Worm (Caenorhabditis elegans) whole organism, young adult: ENCODE results near the gene daf-10.

ENCODE experiments used
- C17E4.6 ChIP-seq: fragments of 200-800 bp; sonication (Bioruptor generic); IDR thresholded peaks from 2 replicates; pipeline ENCODE4 v1.3.6; 2022; ENCODE audit warnings: missing genetic modification reagents, missing genetic modification characterization, missing compliant biosample characterization
- F10E7.11 ChIP-seq: sonication (generic microtip); optimal IDR thresholded peaks from 2 replicates; lab custom pipeline; 2017; ENCODE audit warnings: mild to moderate bottlenecking, missing genetic modification characterization, moderate library complexity, missing compliant biosample characterization
- F22D6.2 ChIP-seq: sonication (generic microtip); optimal IDR thresholded peaks from 2 replicates; lab custom pipeline; 2016; ENCODE audit warnings: mild to moderate bottlenecking, missing genetic modification characterization, missing compliant biosample characterization
- F49E8.2 ChIP-seq: sonication (generic microtip); optimal IDR thresholded peaks from 3 replicates; lab custom pipeline; 2017; ENCODE audit warnings: missing genetic modification characterization, mild to moderate bottlenecking, missing compliant biosample characterization, antibody characterized with exemption, moderate library complexity; ENCODE audit not compliant: insufficient read depth
- F52B5.7 ChIP-seq: sonication (generic microtip); optimal IDR thresholded peaks from 2 replicates; lab custom pipeline; 2016; ENCODE audit warnings: mild to moderate bottlenecking, missing genetic modification characterization, missing compliant biosample characterization
- F55B11.4 ChIP-seq: sonication (generic microtip); optimal IDR thresholded peaks from 2 replicates; lab custom pipeline; 2016; ENCODE audit warnings: missing compliant biosample characterization, missing genetic modification characterization, borderline replicate concordance; ENCODE audit not compliant: insufficient read depth
- F57C9.4 ChIP-seq: sonication (generic microtip); optimal IDR thresholded peaks from 2 replicates; lab custom pipeline; 2017; ENCODE audit warnings: mild to moderate bottlenecking, missing genetic modification characterization, missing compliant biosample characterization
- Y53G8AR.9 ChIP-seq: fragments of 200-800 bp; sonication (Bioruptor generic); conservative IDR thresholded peaks from 2 replicates; pipeline ENCODE4 v1.3.6; 2022; ENCODE audit warnings: missing genetic modification reagents, missing genetic modification characterization, missing compliant biosample characterization
- Y79H2A.3 ChIP-seq: fragments of 200-800 bp; sonication (Bioruptor generic); conservative IDR thresholded peaks from 2 replicates; pipeline ENCODE4 v1.3.6; 2022; ENCODE audit warnings: missing genetic modification reagents, missing genetic modification characterization, missing compliant biosample characterization
- akir-1 ChIP-seq: fragments of 200-800 bp; sonication (Bioruptor generic); optimal IDR thresholded peaks from 2 replicates; lab custom pipeline; 2018; ENCODE audit warnings: mild to moderate bottlenecking, missing genetic modification characterization, moderate library complexity, missing compliant biosample characterization
- aptf-2 ChIP-seq: fragments of 200-800 bp; sonication (Bioruptor generic); conservative IDR thresholded peaks from 2 replicates; pipeline ENCODE4 v1.3.6; 2022; ENCODE audit warnings: missing genetic modification reagents, missing genetic modification characterization, missing compliant biosample characterization
- atf-7 ChIP-seq: sonication (generic microtip); optimal IDR thresholded peaks from 2 replicates; lab custom pipeline; 2017; ENCODE audit warnings: mild to moderate bottlenecking, missing genetic modification characterization, missing compliant biosample characterization
- ccch-3 ChIP-seq: fragments of 200-800 bp; sonication (Bioruptor generic); optimal IDR thresholded peaks from 2 replicates; lab custom pipeline; 2018; ENCODE audit warnings: mild to moderate bottlenecking, missing genetic modification characterization, missing compliant biosample characterization
- ceh-100 ChIP-seq: fragments of 200-800 bp; sonication (Bioruptor generic); IDR thresholded peaks from 2 replicates; pipeline ENCODE4 v1.3.6; 2022; ENCODE audit warnings: missing genetic modification reagents, missing genetic modification characterization, missing compliant biosample characterization
- chd-7 ChIP-seq: sonication (generic microtip); optimal IDR thresholded peaks from 2 replicates; lab custom pipeline; 2016; ENCODE audit warnings: mild to moderate bottlenecking, missing genetic modification characterization, moderate library complexity, missing compliant biosample characterization
- dpl-1 ChIP-seq: fragments of 150-350 bp; optimal IDR thresholded peaks from 2 replicates; lab custom pipeline; 2014; ENCODE audit warnings: missing biosample characterization, missing genetic modification reagents, missing genetic modification characterization
- egl-18 ChIP-seq: fragments of 200-800 bp; sonication (Bioruptor generic); IDR thresholded peaks from 2 replicates; pipeline ENCODE4 v1.3.6; 2022; ENCODE audit warnings: missing genetic modification reagents, missing genetic modification characterization, missing compliant biosample characterization
- ekl-4 ChIP-seq: fragments of 200-800 bp; sonication (Bioruptor generic); IDR thresholded peaks from 2 replicates; pipeline ENCODE4 v1.3.6; 2022; ENCODE audit warnings: missing genetic modification reagents, missing genetic modification characterization, missing compliant biosample characterization
- ets-4 ChIP-seq: fragments of 200-800 bp; sonication (Bioruptor generic); optimal IDR thresholded peaks from 2 replicates; lab custom pipeline; 2018; ENCODE audit warnings: mild to moderate bottlenecking, missing genetic modification characterization, missing compliant biosample characterization
- him-1 ChIP-seq: sonication (generic microtip); optimal IDR thresholded peaks from 2 replicates; lab custom pipeline; 2016; ENCODE audit warnings: missing genotype, missing genetic modification reagents, missing genetic modification characterization, missing compliant biosample characterization
- hmg-1.2 ChIP-seq: fragments of 200-800 bp; sonication (Bioruptor generic); IDR thresholded peaks from 2 replicates; pipeline ENCODE4 v1.3.6; 2022; ENCODE audit warnings: missing genetic modification reagents, missing genetic modification characterization, missing compliant biosample characterization
- hrde-1 ChIP-seq: sonication (generic microtip); optimal IDR thresholded peaks from 2 replicates; lab custom pipeline; 2016; ENCODE audit warnings: missing genetic modification characterization, mild to moderate bottlenecking, missing compliant biosample characterization, moderate library complexity, missing genotype, missing genetic modification reagents, borderline replicate concordance
- lin-26 ChIP-seq: fragments of 200-800 bp; sonication (Bioruptor generic); IDR thresholded peaks from 2 replicates; pipeline ENCODE4 v1.3.6; 2022; ENCODE audit warnings: missing genetic modification reagents, missing genetic modification characterization, missing compliant biosample characterization
- lin-35 ChIP-seq, 3 experiments: fragments of 150-350 bp in 2 of 3; sonication (generic microtip) in 1 of 3; optimal IDR thresholded peaks; 2 replicates each; lab custom pipeline; 2014 to 2018; ENCODE audit warnings: missing biosample characterization in 3 of 3, missing genetic modification characterization in 3 of 3, missing genetic modification reagents in 3 of 3
- lsl-1 ChIP-seq: fragments of 200-800 bp; sonication (Bioruptor generic); optimal IDR thresholded peaks from 2 replicates; lab custom pipeline; 2018; ENCODE audit warnings: mild to moderate bottlenecking, missing genetic modification characterization, moderate library complexity, missing compliant biosample characterization
- lsy-27 ChIP-seq: sonication (generic microtip); optimal IDR thresholded peaks from 2 replicates; lab custom pipeline; 2017; ENCODE audit warnings: missing genetic modification characterization, mild to moderate bottlenecking, missing compliant biosample characterization, antibody characterized with exemption, missing genotype, borderline replicate concordance; ENCODE audit not compliant: insufficient read depth
- nhr-120 ChIP-seq: fragments of 200-800 bp; sonication (Bioruptor generic); IDR thresholded peaks from 2 replicates; pipeline ENCODE4 v1.3.6; 2022; ENCODE audit warnings: missing genetic modification characterization, missing compliant biosample characterization
- nhr-27 ChIP-seq: fragments of 200-800 bp; sonication (Bioruptor generic); optimal IDR thresholded peaks from 2 replicates; lab custom pipeline; 2018; ENCODE audit warnings: mild to moderate bottlenecking, missing genetic modification characterization, moderate library complexity, missing compliant biosample characterization
- nhr-80 ChIP-seq: sonication (generic microtip); optimal IDR thresholded peaks from 2 replicates; lab custom pipeline; 2016; ENCODE audit warnings: missing genetic modification characterization, missing compliant biosample characterization
- pha-4 ChIP-seq: fragments of 150-350 bp; sonication (generic microtip); optimal IDR thresholded peaks from 2 replicates; lab custom pipeline; 2014; ENCODE audit warnings: missing biosample characterization, missing genetic modification reagents, missing genetic modification characterization
- rcor-1 ChIP-seq: fragments of 200-800 bp; sonication (Bioruptor generic); IDR thresholded peaks from 2 replicates; pipeline ENCODE4 v1.3.6; 2022; ENCODE audit warnings: missing genetic modification reagents, missing genetic modification characterization, missing compliant biosample characterization
- repo-1 ChIP-seq: sonication (generic microtip); optimal IDR thresholded peaks from 2 replicates; lab custom pipeline; 2017; ENCODE audit warnings: mild to moderate bottlenecking, missing genetic modification characterization, missing compliant biosample characterization
- sea-2 ChIP-seq: fragments of 200-800 bp; sonication (Bioruptor generic); IDR thresholded peaks from 2 replicates; pipeline ENCODE4 v1.3.6; 2022; ENCODE audit warnings: missing genetic modification characterization, missing compliant biosample characterization
- snpc-3.4 ChIP-seq: sonication (generic microtip); optimal IDR thresholded peaks from 2 replicates; lab custom pipeline; 2017; ENCODE audit warnings: missing genetic modification characterization, mild to moderate bottlenecking, missing compliant biosample characterization, antibody characterized with exemption, moderate library complexity, missing genotype, missing genetic modification reagents
- tlf-1 ChIP-seq: fragments of 200-800 bp; sonication (Bioruptor generic); optimal IDR thresholded peaks from 2 replicates; lab custom pipeline; 2018; ENCODE audit warnings: mild to moderate bottlenecking, missing genetic modification characterization, missing compliant biosample characterization
- xnd-1 ChIP-seq: sonication (generic microtip); optimal IDR thresholded peaks from 2 replicates; lab custom pipeline; 2016; ENCODE audit warnings: missing genotype, missing genetic modification reagents, missing genetic modification characterization, missing compliant biosample characterization
- zim-3 ChIP-seq: sonication (generic microtip); optimal IDR thresholded peaks from 2 replicates; lab custom pipeline; 2017; ENCODE audit warnings: mild to moderate bottlenecking, missing genetic modification characterization, moderate library complexity, missing compliant biosample characterization
- ztf-25 ChIP-seq: fragments of 200-800 bp; sonication (Bioruptor generic); IDR thresholded peaks from 2 replicates; pipeline ENCODE4 v1.3.6; 2022; ENCODE audit warnings: missing genetic modification reagents, missing genetic modification characterization, missing compliant biosample characterization

Gene daf-10

DNA sequence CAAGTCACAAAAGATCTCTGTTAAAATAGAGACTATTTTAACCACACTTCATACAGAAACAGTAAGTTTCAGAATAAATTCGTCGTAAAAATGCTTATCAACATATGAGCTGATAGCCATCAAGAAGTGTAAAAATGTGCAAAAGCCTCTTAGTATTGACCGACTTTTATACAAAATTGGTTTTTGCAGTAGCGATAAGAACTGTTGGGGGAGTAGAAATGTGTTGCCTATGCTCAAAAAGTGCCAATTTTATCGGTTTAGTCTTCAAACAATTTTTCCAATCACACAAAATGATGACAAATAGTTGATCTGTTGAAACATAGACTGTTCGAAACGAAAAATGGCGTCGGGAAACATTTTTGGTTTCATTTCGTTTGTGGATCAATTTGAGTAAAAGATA is 13.9 kb upstream of the daf-10 start:
- TF ChIP-seq nhr-80 (tag; lab: Kevin White, UChicago) = peak; percentile 96
- no peak for TF ChIP-seq snpc-3.4
- no peak for TF ChIP-seq ekl-4 (GFP tag; lab: Robert Waterston, UW)

DNA sequence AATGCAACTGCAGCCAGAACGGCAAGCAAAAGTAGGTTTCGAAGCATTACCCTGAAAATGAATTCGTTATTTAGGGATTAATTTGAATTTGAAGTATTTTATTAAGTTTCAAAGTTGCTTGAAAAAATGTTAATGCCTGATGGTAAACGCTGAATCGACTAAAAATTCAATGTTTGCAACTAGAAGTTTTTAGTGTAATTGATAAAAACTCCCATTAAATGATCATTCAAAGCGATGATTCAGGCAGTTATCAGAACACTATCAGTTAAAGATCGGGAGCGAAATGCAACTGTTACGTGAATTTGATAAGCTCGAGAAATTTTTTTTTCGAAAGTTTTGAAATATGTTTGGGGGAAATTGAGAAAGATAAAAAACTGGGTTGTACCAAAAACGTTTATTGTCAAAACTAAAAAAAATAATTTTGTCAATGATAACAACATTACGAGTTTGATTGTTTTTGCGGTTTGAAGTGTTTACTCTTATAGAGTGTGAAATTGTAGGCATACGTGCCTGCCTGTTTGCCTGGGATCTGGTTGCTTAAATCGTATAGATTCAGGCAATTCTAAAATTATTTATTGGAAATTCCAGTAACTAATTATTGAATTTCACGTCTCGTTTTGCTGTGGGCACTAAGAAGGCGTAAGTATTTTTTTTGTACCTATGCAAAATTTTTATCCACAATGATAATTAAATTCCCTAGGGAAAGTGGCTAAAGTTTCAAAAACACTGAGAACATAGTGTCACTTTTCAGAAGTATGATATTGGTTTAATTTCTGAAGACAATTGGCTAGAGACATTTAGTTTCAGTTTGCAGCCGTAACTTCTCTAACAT is 13.2 kb upstream of the daf-10 start, which contains the start of gene pcp-3:
Gene pcp-3, minus strand, starts transcription at position 51 of the 832 bp plus-strand sequence.
- TF ChIP-seq egl-18 (GFP tag; lab: Robert Waterston, UW) (no peak), nhr-80 (tag; lab: Kevin White, UChicago) (peak; percentile 55), zim-3 (tag; lab: Kevin White, UChicago) (no peak)

DNA sequence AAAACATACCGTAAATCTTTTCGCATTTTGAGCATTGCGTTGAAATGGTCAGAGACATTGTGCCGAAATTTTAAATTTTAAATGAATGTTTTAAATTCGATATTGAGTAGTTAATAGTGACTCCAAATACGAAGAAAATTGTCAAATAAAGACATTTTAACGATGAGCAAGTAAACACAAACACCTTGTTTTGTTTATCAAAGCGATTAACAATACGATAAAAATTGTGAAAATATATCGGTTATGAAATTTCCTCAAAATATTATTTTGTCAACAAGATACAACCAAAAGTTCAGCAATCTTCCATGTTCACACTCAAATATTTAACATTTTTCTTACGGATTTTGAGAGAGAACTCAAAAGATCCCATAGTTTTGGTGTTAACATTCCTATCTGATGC is 8.3 kb upstream of the daf-10 start, which contains the start of gene F23B2.10:
Gene F23B2.10, minus strand, starts transcription at position 101 of the 400 bp plus-strand sequence.
- no peak for TF ChIP-seq ets-4
- no peak for TF ChIP-seq F10E7.11 (tag; lab: Kevin White, UChicago)
- TF ChIP-seq chd-7 (tag; lab: Kevin White, UChicago) = no peak
- TF ChIP-seq hrde-1 (tag; lab: Kevin White, UChicago) = no peak
- TF ChIP-seq sea-2 = no peak
- TF ChIP-seq akir-1 (GFP tag; lab: Kevin White, UChicago) = no peak
- no peak for TF ChIP-seq nhr-120
- no peak for TF ChIP-seq lsy-27 (tag; lab: Kevin White, UChicago)
- no peak for TF ChIP-seq ceh-100 (GFP tag; lab: Robert Waterston, UW)
- no peak for TF ChIP-seq lin-35 (GFP tag; optimal IDR thresholded peaks at IDR 0.05; lab: Kevin White, UChicago)
- no peak for TF ChIP-seq ekl-4 (GFP tag; lab: Robert Waterston, UW)
- no peak for TF ChIP-seq rcor-1
- TF ChIP-seq F52B5.7 (tag; lab: Kevin White, UChicago) = no peak
- no peak for TF ChIP-seq F49E8.2 (tag; lab: Kevin White, UChicago)
- TF ChIP-seq dpl-1 (GFP tag; lab: Kevin White, UChicago) = no peak
- no peak for TF ChIP-seq F22D6.2

DNA sequence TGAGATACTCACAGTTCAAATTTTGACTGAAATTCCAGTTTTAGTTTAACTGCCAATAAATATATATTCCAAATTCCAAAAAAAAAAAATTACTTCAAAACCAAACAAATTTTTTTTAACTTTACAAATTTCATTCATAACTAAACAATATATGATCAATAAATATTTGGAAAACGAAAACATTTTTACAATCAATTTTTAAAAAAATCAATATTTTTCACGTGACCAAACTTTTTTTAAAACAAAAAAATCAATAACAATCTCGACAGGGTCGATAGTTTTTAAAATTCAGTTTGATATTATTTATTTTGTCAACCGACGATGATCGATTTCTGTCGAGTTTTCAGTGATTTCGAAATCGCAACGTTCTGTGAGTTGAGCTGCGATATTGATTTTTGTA is 4.2 kb upstream of the daf-10 start, which contains the start of gene F23B2.7:
Gene F23B2.7, plus strand, starts transcription at position 301 of the 400 bp plus-strand sequence.
- TF ChIP-seq repo-1 (tag; lab: Kevin White, UChicago) (no peak), tlf-1 (GFP tag; lab: Kevin White, UChicago) (no peak), pha-4 (no peak), lin-35 (GFP tag; optimal IDR thresholded peaks at IDR 0.05; lab: Kevin White, UChicago) (no peak), aptf-2 (no peak), sea-2 (no peak), Y53G8AR.9 (GFP tag; lab: Robert Waterston, UW) (no peak), nhr-27 (tag; lab: Kevin White, UChicago) (no peak), hmg-1.2 (GFP tag; lab: Robert Waterston, UW) (no peak)

DNA sequence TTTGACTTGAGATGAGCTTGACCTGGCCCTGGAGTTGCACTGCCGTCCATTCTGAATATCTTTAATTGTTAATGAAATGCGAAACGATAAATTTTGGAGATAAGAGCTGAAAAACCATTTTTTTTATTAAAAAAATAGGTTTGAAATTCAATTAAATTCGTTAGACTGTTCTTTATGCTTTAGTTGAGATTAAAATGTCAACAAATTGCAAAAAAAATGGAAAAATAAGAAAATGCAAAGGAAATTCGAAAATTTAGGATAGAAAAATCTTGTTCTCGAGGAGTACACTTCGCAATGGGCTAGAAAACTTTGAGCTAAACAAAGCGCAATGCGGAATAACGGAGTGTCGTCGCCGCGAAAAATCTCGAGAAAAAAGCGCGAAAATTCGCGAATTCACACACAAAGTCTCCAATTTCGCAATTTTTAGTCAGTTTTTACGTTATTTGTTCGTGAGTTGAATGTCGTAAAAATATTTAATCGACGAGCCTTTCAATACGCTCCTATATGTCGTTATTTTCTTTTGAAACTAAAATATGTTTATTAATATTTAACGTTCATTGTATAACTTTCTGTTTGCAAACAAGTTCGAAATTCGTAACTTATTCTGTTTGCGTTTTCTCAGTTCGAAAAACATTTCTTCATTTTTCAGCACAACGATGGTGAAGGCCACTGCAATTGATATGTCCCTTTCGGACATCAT is 958 bp upstream of the daf-10 start, which contains the start of the genes rpb-12 and aly-2:
Gene rpb-12, minus strand, starts transcription at position 51 of the 700 bp plus-strand sequence.
Gene aly-2, plus strand, starts transcription at position 650 of the 700 bp plus-strand sequence.
- TF ChIP-seq akir-1 (GFP tag; lab: Kevin White, UChicago) (no peak), C17E4.6 (GFP tag; lab: Robert Waterston, UW) (peak; percentile 50; the same call in 1 of the 2 replicates), F55B11.4 (tag; lab: Kevin White, UChicago) (no peak), zim-3 (tag; lab: Kevin White, UChicago) (no peak), ztf-25 (GFP tag; lab: Robert Waterston, UW) (no peak), lin-26 (GFP tag; lab: Robert Waterston, UW) (no peak), lsl-1 (peak; percentile 68), xnd-1 (tag; lab: Kevin White, UChicago) (peak; percentile 88), him-1 (peak; percentile 75), hrde-1 (tag; lab: Kevin White, UChicago) (no peak), ccch-3 (GFP tag; lab: Kevin White, UChicago) (no peak), F57C9.4 (no peak), Y79H2A.3 (0 out of 2 replicates have a peak, but pooled peaks have one; percentile 23), atf-7 (no peak)
